Worm (Caenorhabditis elegans): Measurements from ENCODE around the gene D2096.9.

- TF ChIP-seq snpc-4 (tag; optimal IDR thresholded peaks at IDR 0.05) (no peak), unc-62 (GFP tag; optimal IDR thresholded peaks at IDR 0.05) (no peak), lsy-12 (tag; optimal IDR thresholded peaks at IDR 0.05) (no peak), jun-1 (tag; optimal IDR thresholded peaks at IDR 0.05) (no peak), pqm-1 (tag; optimal IDR thresholded peaks at IDR 0.05) (no peak), unc-39 (tag; optimal IDR thresholded peaks at IDR 0.05) (no peak), fkh-10 (GFP tag; optimal IDR thresholded peaks at IDR 0.05) (no peak), nhr-28 (tag; optimal IDR thresholded peaks at IDR 0.05) (no peak), lin-39 (tag; optimal IDR thresholded peaks at IDR 0.05) (no peak)
Measured at ce11 chrIV:8376923-8377322, 5.7 kb downstream of the D2096.9 start.

Data from whole organism, L3 larva.